Fruit fly (Drosophila melanogaster) whole organism, embryonic: Measurements from ENCODE around the gene tst.
A peak's percentile ranks its signal among the peaks of the same experiment; 100 is the strongest.

Experiments
- CG10321 ChIP-seq: fragments of 200-800 bp; sonication (Bioruptor generic); IDR thresholded peaks from 2 replicates; pipeline ENCODE4 v1.3.6; 2022; ENCODE audit warnings: missing biosample characterization, missing genetic modification characterization
- CG11560 ChIP-seq: fragments of 200-800 bp; sonication (Bioruptor generic); IDR thresholded peaks from 3 replicates; pipeline ENCODE4 v1.3.6; 2022; ENCODE audit warnings: missing biosample characterization, missing genetic modification characterization
- CG12104 ChIP-seq: fragments of 200-800 bp; sonication (Bioruptor generic); optimal IDR thresholded peaks from 3 replicates; lab custom pipeline; 2016; ENCODE audit warnings: missing biosample characterization, missing genetic modification characterization
- CG1233 ChIP-seq: fragments of 200-800 bp; sonication (Bioruptor generic); optimal IDR thresholded peaks from 4 replicates; lab custom pipeline; 2018; ENCODE audit warnings: missing biosample characterization, mild to moderate bottlenecking, missing genetic modification characterization
- CG13287 ChIP-seq: fragments of 200-800 bp; sonication (Bioruptor generic); IDR thresholded peaks from 2 replicates; pipeline ENCODE4 v1.3.6; 2022; ENCODE audit warnings: missing biosample characterization, missing genetic modification characterization; ENCODE audit not compliant: partially characterized antibody
- CG14050 ChIP-seq: fragments of 200-800 bp; sonication (Bioruptor generic); IDR thresholded peaks from 3 replicates; pipeline ENCODE4 v1.3.6; 2022; ENCODE audit warnings: missing biosample characterization, missing genetic modification characterization
- CG15601 ChIP-seq: fragments of 200-800 bp; sonication (Bioruptor generic); optimal IDR thresholded peaks from 3 replicates; lab custom pipeline; 2019; ENCODE audit warnings: missing biosample characterization, mild to moderate bottlenecking, missing genetic modification characterization, moderate library complexity
- CG16813 ChIP-seq: fragments of 200-800 bp; sonication (Bioruptor generic); IDR thresholded peaks from 3 replicates; pipeline ENCODE4 v1.3.6; 2022; ENCODE audit warnings: missing biosample characterization, missing genetic modification characterization; ENCODE audit not compliant: partially characterized antibody
- CG17186 ChIP-seq: fragments of 200-800 bp; sonication (Bioruptor generic); optimal IDR thresholded peaks from 3 replicates; lab custom pipeline; 2017; ENCODE audit warnings: missing biosample characterization, missing genetic modification reagents, missing genetic modification characterization
- CG18011 ChIP-seq: fragments of 200-800 bp; sonication (Bioruptor generic); optimal IDR thresholded peaks from 2 replicates; lab custom pipeline; 2017; ENCODE audit warnings: missing biosample characterization, missing genetic modification characterization, mild to moderate bottlenecking, moderate library complexity, missing genotype
- CG18764 ChIP-seq: fragments of 200-800 bp; sonication (Bioruptor generic); optimal IDR thresholded peaks from 3 replicates; lab custom pipeline; 2016; ENCODE audit warnings: missing biosample characterization, missing genetic modification characterization
- CG2202 ChIP-seq: fragments of 200-800 bp; sonication (Bioruptor generic); optimal IDR thresholded peaks from 2 replicates; lab custom pipeline; 2018; ENCODE audit warnings: missing biosample characterization, mild to moderate bottlenecking, missing genetic modification characterization
- CG30431 ChIP-seq: fragments of 200-800 bp; sonication (Bioruptor generic); optimal IDR thresholded peaks from 2 replicates; lab custom pipeline; 2017; ENCODE audit warnings: missing biosample characterization, missing genetic modification characterization
- CG32532 ChIP-seq: fragments of 200-800 bp; sonication (Bioruptor generic); IDR thresholded peaks from 2 replicates; pipeline ENCODE4 v1.3.6; 2022; ENCODE audit warnings: missing biosample characterization, missing genetic modification characterization
- CG3281 ChIP-seq: fragments of 200-800 bp; sonication (Bioruptor generic); optimal IDR thresholded peaks from 3 replicates; lab custom pipeline; 2017; ENCODE audit warnings: missing biosample characterization, mild to moderate bottlenecking, missing genetic modification characterization
- CG3995 ChIP-seq: fragments of 200-800 bp; sonication (Bioruptor generic); optimal IDR thresholded peaks from 3 replicates; lab custom pipeline; 2016; ENCODE audit warnings: missing biosample characterization, missing genetic modification characterization
- CG6254 ChIP-seq: fragments of 200-800 bp; sonication (Bioruptor generic); optimal IDR thresholded peaks from 3 replicates; lab custom pipeline; 2017; ENCODE audit warnings: mild to moderate bottlenecking, missing biosample characterization, missing genetic modification reagents, missing genetic modification characterization
- CG9797 ChIP-seq: fragments of 200-800 bp; sonication (Bioruptor generic); optimal IDR thresholded peaks from 3 replicates; lab custom pipeline; 2018; ENCODE audit warnings: missing biosample characterization, mild to moderate bottlenecking, missing genetic modification characterization
- CrebB ChIP-seq: fragments of 200-800 bp; sonication (Bioruptor generic); optimal IDR thresholded peaks from 3 replicates; lab custom pipeline; 2018; ENCODE audit warnings: missing biosample characterization, mild to moderate bottlenecking, missing genetic modification characterization
- Dbx ChIP-seq: fragments of 200-800 bp; sonication (Bioruptor generic); IDR thresholded peaks from 3 replicates; pipeline ENCODE4 v1.3.6; 2022; ENCODE audit warnings: missing biosample characterization, missing genetic modification characterization
- Drgx ChIP-seq: fragments of 200-800 bp; sonication (Bioruptor generic); IDR thresholded peaks from 2 replicates; pipeline ENCODE4 v1.3.6; 2022; ENCODE audit warnings: missing biosample characterization, missing genetic modification characterization
- Fer2 ChIP-seq: fragments of 200-800 bp; sonication (Bioruptor generic); optimal IDR thresholded peaks from 2 replicates; lab custom pipeline; 2018; ENCODE audit warnings: missing biosample characterization, mild to moderate bottlenecking, missing genetic modification characterization, moderate library complexity
- Hr78 ChIP-seq, 2 experiments: fragments of 200-800 bp in 1 of 2; fragments of >200 bp in 1 of 2; sonication (Bioruptor generic) in 1 of 2; optimal IDR thresholded peaks; 2 replicates each; lab custom pipeline; 2017 to 2019; ENCODE audit warnings: missing biosample characterization in 2 of 2, missing genetic modification characterization in 2 of 2, mild to moderate bottlenecking in 1 of 2, moderate library complexity in 1 of 2
- MESR4 ChIP-seq: fragments of 200-800 bp; sonication (Bioruptor generic); optimal IDR thresholded peaks from 2 replicates; lab custom pipeline; 2018; ENCODE audit warnings: missing biosample characterization, mild to moderate bottlenecking, missing genetic modification characterization, moderate library complexity
- Mes4 ChIP-seq: fragments of 200-800 bp; sonication (Bioruptor generic); optimal IDR thresholded peaks from 2 replicates; lab custom pipeline; 2016; ENCODE audit warnings: missing biosample characterization, missing genetic modification characterization
- NK7.1 ChIP-seq: fragments of 200-800 bp; sonication (Bioruptor generic); optimal IDR thresholded peaks from 3 replicates; lab custom pipeline; 2016; ENCODE audit warnings: missing biosample characterization, missing genetic modification characterization
- Pdp1 ChIP-seq, 2 experiments: fragments of 200-800 bp; sonication (Bioruptor generic); optimal IDR thresholded peaks; 3 replicates each; lab custom pipeline; 2016; ENCODE audit warnings: missing biosample characterization in 2 of 2, missing genetic modification characterization in 2 of 2, mild to moderate bottlenecking in 1 of 2, moderate library complexity in 1 of 2
- Sox102F ChIP-seq: fragments of 200-800 bp; sonication (Bioruptor generic); optimal IDR thresholded peaks from 2 replicates; lab custom pipeline; 2018; ENCODE audit warnings: missing biosample characterization, mild to moderate bottlenecking, missing genetic modification characterization, moderate library complexity
- Usf ChIP-seq: fragments of 200-800 bp; sonication (Bioruptor generic); optimal IDR thresholded peaks from 2 replicates; lab custom pipeline; 2017; ENCODE audit warnings: missing genotype, missing biosample characterization, missing genetic modification characterization
- al ChIP-seq: fragments of 200-800 bp; sonication (Bioruptor generic); IDR thresholded peaks from 2 replicates; pipeline ENCODE4 v1.3.6; 2022; ENCODE audit warnings: missing biosample characterization, missing genetic modification characterization
- amos ChIP-seq: fragments of 200-800 bp; sonication (Bioruptor generic); IDR thresholded peaks from 2 replicates; pipeline ENCODE4 v1.3.6; 2022; ENCODE audit warnings: missing biosample characterization, missing genetic modification characterization; ENCODE audit not compliant: partially characterized antibody
- ara ChIP-seq: fragments of 200-800 bp; sonication (Bioruptor generic); IDR thresholded peaks from 2 replicates; pipeline ENCODE4 v1.3.6; 2022; ENCODE audit warnings: missing biosample characterization, missing genetic modification characterization
- corto ChIP-seq: fragments of 200-800 bp; sonication (Bioruptor generic); optimal IDR thresholded peaks from 2 replicates; lab custom pipeline; 2016; ENCODE audit warnings: missing biosample characterization, mild to moderate bottlenecking, missing genetic modification characterization, moderate library complexity
- cwo ChIP-seq: fragments of 200-800 bp; sonication (Bioruptor generic); optimal IDR thresholded peaks from 3 replicates; lab custom pipeline; 2017; ENCODE audit warnings: missing biosample characterization, missing genetic modification characterization, mild to moderate bottlenecking, moderate library complexity, missing genetic modification reagents
- dm ChIP-seq: fragments of 200-800 bp; sonication (Bioruptor generic); optimal IDR thresholded peaks from 3 replicates; lab custom pipeline; 2016; ENCODE audit warnings: missing biosample characterization, missing genetic modification characterization
- gcm ChIP-seq: fragments of 200-800 bp; sonication (Bioruptor generic); optimal IDR thresholded peaks from 2 replicates; lab custom pipeline; 2019; ENCODE audit warnings: missing biosample characterization, mild to moderate bottlenecking, missing genetic modification characterization, moderate library complexity
- ind ChIP-seq: fragments of 200-800 bp; sonication (Bioruptor generic); optimal IDR thresholded peaks from 3 replicates; lab custom pipeline; 2016; ENCODE audit warnings: missing biosample characterization, missing genetic modification characterization
- kni ChIP-seq: fragments of 200-800 bp; sonication (Bioruptor generic); optimal IDR thresholded peaks from 3 replicates; lab custom pipeline; 2017; ENCODE audit warnings: mild to moderate bottlenecking, missing biosample characterization, missing genetic modification reagents, missing genetic modification characterization
- pan ChIP-seq, 4 experiments: fragments of >200 bp in 3 of 4; fragments of 200-800 bp in 1 of 4; sonication (Bioruptor generic) in 1 of 4; optimal IDR thresholded peaks in 3 of 4; IDR thresholded peaks in 1 of 4; 2 replicates each; pipeline versions ENCODE4 v1.3.6 to Lab custom; 2017 to 2022; ENCODE audit warnings: missing biosample characterization in 2 of 4, missing genetic modification characterization in 2 of 4, mixed read lengths in 1 of 4
- sc ChIP-seq, 3 experiments: fragments of >200 bp in 2 of 3; fragments of 200-800 bp in 1 of 3; sonication (Bioruptor generic) in 1 of 3; optimal IDR thresholded peaks; 2 replicates in 2 of 3; 3 replicates in 1 of 3; lab custom pipeline; 2017; ENCODE audit warnings: mild to moderate bottlenecking in 1 of 3, missing biosample characterization in 1 of 3, missing genetic modification characterization in 1 of 3, missing genetic modification reagents in 1 of 3
- sim ChIP-seq: fragments of 200-800 bp; sonication (Bioruptor generic); IDR thresholded peaks from 2 replicates; pipeline ENCODE4 v1.3.6; 2022; ENCODE audit warnings: missing biosample characterization, missing genetic modification characterization
- tin ChIP-seq: fragments of 200-800 bp; sonication (Bioruptor generic); optimal IDR thresholded peaks from 3 replicates; lab custom pipeline; 2016; ENCODE audit warnings: missing biosample characterization, missing genetic modification characterization
- trem ChIP-seq: fragments of 200-800 bp; optimal IDR thresholded peaks from 3 replicates; lab custom pipeline; 2019; ENCODE audit warnings: missing biosample characterization, mild to moderate bottlenecking, missing genetic modification characterization, moderate library complexity
- zen ChIP-seq: fragments of 200-800 bp; sonication (Bioruptor generic); optimal IDR thresholded peaks from 3 replicates; lab custom pipeline; 2018; ENCODE audit warnings: missing biosample characterization, mild to moderate bottlenecking, missing genetic modification characterization, moderate library complexity

The tst gene

dm6 chr3R:23760219-23761018 lies 12.2 kb downstream of the tst start, which contains the start of gene SdhD (continued):
- TF ChIP-seq ind (GFP tag; lab: Kevin White, UChicago): peak; percentile 6
- TF ChIP-seq zen: peak; percentile 5
- peak; percentile 21; the same call in 1 of the 2 replicates for TF ChIP-seq CG32532 (GFP tag; lab: Robert Waterston, UW)
- no peak for TF ChIP-seq gcm (GFP tag; lab: Kevin White, UChicago)
- peak; percentile 36 for TF ChIP-seq trem (tag; lab: Kevin White, UChicago)
- peak; percentile 80 for TF ChIP-seq MESR4 (GFP tag; lab: Kevin White, UChicago)
- TF ChIP-seq Mes4: no peak
- TF ChIP-seq Dbx (GFP tag; lab: Robert Waterston, UW): peak; percentile 25; the same call in 1 of the 3 replicates
- no peak for TF ChIP-seq cwo (GFP tag; lab: Kevin White, UChicago)
- peak; percentile 32 for TF ChIP-seq tin
- TF ChIP-seq Pdp1 (GFP tag; optimal IDR thresholded peaks at IDR 0.05; lab: Kevin White, UChicago): peak; percentile 15 to 98
- TF ChIP-seq ara (GFP tag; lab: Robert Waterston, UW): 0 out of 2 replicates have a peak, but pooled peaks have one; percentile 42
- peak; percentile 58; the same call in 1 of the 2 replicates for TF ChIP-seq amos (GFP tag; lab: Robert Waterston, UW)
- no peak for TF ChIP-seq CG9797 (GFP tag; lab: Kevin White, UChicago)
- no peak for TF ChIP-seq CG12104 (GFP tag; lab: Kevin White, UChicago)

dm6 chr3R:23757912-23758607 lies 14.6 kb downstream of the tst start, which contains the start of the genes PTPMT1 and Hrd3:
Gene PTPMT1 (plus strand): TSS chr3R:23758339.
Gene Hrd3 (minus strand): TSS chr3R:23758557.
- TF ChIP-seq CG13287 (GFP tag; lab: Robert Waterston, UW): peak; percentile 24; the same call in 1 of the 2 replicates
- TF ChIP-seq CG14050 (GFP tag; lab: Robert Waterston, UW): peak; percentile 93
- TF ChIP-seq CG3281 (GFP tag; lab: Kevin White, UChicago): peak; percentile 99
- TF ChIP-seq dm (GFP tag; lab: Kevin White, UChicago): peak; percentile 92
- peak; percentile 96 for TF ChIP-seq CG32532 (GFP tag; lab: Robert Waterston, UW)
- peak; percentile 98 for TF ChIP-seq CG30431
- peak; percentile 89 for TF ChIP-seq sim
- peak; percentile 98 for TF ChIP-seq Sox102F (GFP tag; lab: Kevin White, UChicago)
- peak; percentile 97 for TF ChIP-seq CG15601 (tag; lab: Kevin White, UChicago)
- TF ChIP-seq kni: peak; percentile 97
- no peak for TF ChIP-seq pan (optimal IDR thresholded peaks at IDR 0.05; lab: Kevin White, UChicago)
- peak in 1 of 2 experiments; percentile 93 for TF ChIP-seq pan (GFP tag; optimal IDR thresholded peaks at IDR 0.05 in 1 of 2, IDR thresholded peaks at IDR 0.05 in 1 of 2)
- TF ChIP-seq CG2202 (tag; lab: Kevin White, UChicago): peak; percentile 97
- peak; percentile 70 for TF ChIP-seq CG10321 (GFP tag; lab: Robert Waterston, UW)
- TF ChIP-seq CG17186 (GFP tag; lab: Kevin White, UChicago): peak; percentile 93
- TF ChIP-seq CG18011 (GFP tag; lab: Kevin White, UChicago): peak; percentile 92
- peak; percentile 93 for TF ChIP-seq corto (GFP tag; lab: Kevin White, UChicago)
- TF ChIP-seq sc (optimal IDR thresholded peaks at IDR 0.05; lab: Kevin White, UChicago): no peak
- TF ChIP-seq sc (GFP tag; optimal IDR thresholded peaks at IDR 0.05; lab: Kevin White, UChicago): peak; percentile 99
- peak; percentile 93 for TF ChIP-seq Drgx (GFP tag; lab: Robert Waterston, UW)
- peak; percentile 95 for TF ChIP-seq NK7.1 (GFP tag; lab: Kevin White, UChicago)
- TF ChIP-seq CG3995: peak; percentile 81
- peak; percentile 94 for TF ChIP-seq al (GFP tag; lab: Robert Waterston, UW)
- peak; percentile 53; the same call in 2 of the 3 replicates for TF ChIP-seq CG16813 (GFP tag; lab: Robert Waterston, UW)
- TF ChIP-seq CG6254 (GFP tag; lab: Kevin White, UChicago): peak; percentile 94
- TF ChIP-seq Usf (GFP tag; lab: Kevin White, UChicago): peak; percentile 99
- TF ChIP-seq CG1233 (GFP tag; lab: Kevin White, UChicago): peak; percentile 99
- TF ChIP-seq Fer2 (tag; lab: Kevin White, UChicago): peak; percentile 97
- TF ChIP-seq CrebB (tag; lab: Kevin White, UChicago): peak; percentile 92
- TF ChIP-seq CG11560 (tag; lab: Robert Waterston, UW): peak; percentile 91
- peak; percentile 96 for TF ChIP-seq CG18764 (GFP tag; lab: Kevin White, UChicago)
- peak in 1 of 2 experiments; percentile 95 for TF ChIP-seq Hr78 (GFP tag; optimal IDR thresholded peaks at IDR 0.05; lab: Kevin White, UChicago)
